Fruit fly (Drosophila melanogaster) whole organism, embryonic: ENCODE data around the gene Tip60.

Source experiments
- CG12299 ChIP-seq: fragments of 200-800 bp; sonication (Bioruptor generic); optimal IDR thresholded peaks from 2 replicates; lab custom pipeline; 2018; ENCODE audit warnings: missing biosample characterization, mild to moderate bottlenecking, missing genetic modification characterization
- CG31224 ChIP-seq: fragments of 200-800 bp; sonication (Bioruptor generic); IDR thresholded peaks from 2 replicates; pipeline ENCODE4 v1.3.6; 2022; ENCODE audit warnings: missing biosample characterization, missing genetic modification characterization
- CG4360 ChIP-seq: fragments of 200-800 bp; sonication (Bioruptor generic); IDR thresholded peaks from 2 replicates; pipeline ENCODE4 v1.3.6; 2022; ENCODE audit warnings: missing biosample characterization, missing genetic modification characterization
- CG8388 ChIP-seq: fragments of 200-800 bp; sonication (Bioruptor generic); optimal IDR thresholded peaks from 2 replicates; lab custom pipeline; 2019; ENCODE audit warnings: missing biosample characterization, mild to moderate bottlenecking, missing genetic modification characterization, moderate library complexity
- CoRest ChIP-seq: fragments of 200-800 bp; sonication (Bioruptor generic); optimal IDR thresholded peaks from 3 replicates; lab custom pipeline; 2018; ENCODE audit warnings: missing biosample characterization, mild to moderate bottlenecking, missing genetic modification characterization, moderate library complexity
- Dll ChIP-seq: fragments of 200-800 bp; sonication (Bioruptor generic); IDR thresholded peaks from 4 replicates; pipeline ENCODE4 v1.3.6; 2022; ENCODE audit warnings: missing biosample characterization, missing genetic modification characterization; ENCODE audit not compliant: partially characterized antibody
- Hmx ChIP-seq: fragments of 200-800 bp; sonication (Bioruptor generic); optimal IDR thresholded peaks from 2 replicates; lab custom pipeline; 2016; ENCODE audit warnings: missing biosample characterization, missing genetic modification characterization
- NFAT ChIP-seq: fragments of 200-800 bp; sonication (Bioruptor generic); IDR thresholded peaks from 2 replicates; pipeline ENCODE4 v1.3.6; 2022; ENCODE audit warnings: missing biosample characterization, missing genetic modification characterization
- crp ChIP-seq, 2 experiments: fragments of 200-800 bp; sonication (Bioruptor generic); optimal IDR thresholded peaks; 2 replicates in 1 of 2; 3 replicates in 1 of 2; lab custom pipeline; 2017; ENCODE audit warnings: missing biosample characterization in 2 of 2, missing genetic modification characterization in 2 of 2, mild to moderate bottlenecking in 1 of 2, moderate library complexity in 1 of 2
- ftz-f1 ChIP-seq: fragments of 200-800 bp; sonication (Bioruptor generic); optimal IDR thresholded peaks from 2 replicates; lab custom pipeline; 2016; ENCODE audit warnings: missing biosample characterization, missing genetic modification characterization
- mam ChIP-seq: fragments of 200-800 bp; sonication (Bioruptor generic); optimal IDR thresholded peaks from 3 replicates; lab custom pipeline; 2016; ENCODE audit warnings: missing biosample characterization, missing genetic modification characterization
- zen ChIP-seq: fragments of 200-800 bp; sonication (Bioruptor generic); optimal IDR thresholded peaks from 3 replicates; lab custom pipeline; 2018; ENCODE audit warnings: missing biosample characterization, mild to moderate bottlenecking, missing genetic modification characterization, moderate library complexity

- TF ChIP-seq mam (no peak), CG4360 (GFP tag; lab: Robert Waterston, UW) (no peak), Hmx (no peak), CG12299 (tag; lab: Kevin White, UChicago) (no peak), NFAT (no peak), CG8388 (GFP tag; lab: Kevin White, UChicago) (no peak), zen (no peak), Dll (GFP tag; lab: Robert Waterston, UW) (no peak), ftz-f1 (no peak), CoRest (tag; lab: Kevin White, UChicago) (no peak), CG31224 (GFP tag; lab: Robert Waterston, UW) (no peak), crp (GFP tag; optimal IDR thresholded peaks at IDR 0.05; lab: Kevin White, UChicago) (no peak)
These were observed 9.2 kb downstream of the Tip60 start for dm6 chrX:4108114-4108439.
